Worm (Caenorhabditis elegans) whole organism, L1 larva: ENCODE data around the gene cids-1.

Experiments used
- C04F5.9 ChIP-seq: sonication (generic microtip); optimal IDR thresholded peaks from 2 replicates; lab custom pipeline; 2016; ENCODE audit warnings: missing genetic modification characterization, missing compliant biosample characterization
- C16A3.4 ChIP-seq: fragments of 150-350 bp; optimal IDR thresholded peaks from 2 replicates; lab custom pipeline; 2014; ENCODE audit warnings: missing biosample characterization, missing genetic modification characterization
- F16B12.6 ChIP-seq: fragments of 150-350 bp; optimal IDR thresholded peaks from 2 replicates; lab custom pipeline; 2014; ENCODE audit warnings: missing biosample characterization, missing genetic modification characterization
- ceh-82 ChIP-seq, 3 experiments: fragments of 150-350 bp in 1 of 3; sonication (generic microtip) in 2 of 3; optimal IDR thresholded peaks; 2 replicates each; lab custom pipeline; 2014 to 2017; ENCODE audit warnings: missing biosample characterization in 3 of 3, missing genetic modification characterization in 3 of 3
- ceh-88 ChIP-seq: fragments of 200-800 bp; sonication (Bioruptor generic); IDR thresholded peaks from 2 replicates; pipeline ENCODE4 v1.3.6; 2022; ENCODE audit warnings: missing genetic modification characterization, missing compliant biosample characterization
- dpl-1 ChIP-seq, 3 experiments: fragments of 150-350 bp in 2 of 3; sonication (generic microtip) in 1 of 3; optimal IDR thresholded peaks; 2 replicates each; lab custom pipeline; 2014 to 2017; ENCODE audit warnings: missing biosample characterization in 3 of 3, missing genetic modification characterization in 3 of 3, missing genetic modification reagents in 3 of 3
- efl-1 ChIP-seq, 4 experiments: fragments of 150-350 bp; optimal IDR thresholded peaks in 3 of 4; peaks in 1 of 4; 1 replicate in 1 of 4; 2 replicates in 3 of 4; lab custom pipeline; 2014; ENCODE audit warnings: missing biosample characterization in 2 of 4, missing genetic modification characterization in 2 of 4, missing genetic modification reagents in 2 of 4
- egl-13 ChIP-seq: sonication (generic microtip); optimal IDR thresholded peaks from 2 replicates; lab custom pipeline; 2016; ENCODE audit warnings: missing genotype, missing genetic modification reagents, missing genetic modification characterization, missing compliant biosample characterization
- elt-2 ChIP-seq: sonication (generic microtip); optimal IDR thresholded peaks from 2 replicates; lab custom pipeline; 2016; ENCODE audit warnings: missing genetic modification characterization, mild to moderate bottlenecking, inconsistent platforms, missing compliant biosample characterization, missing genetic modification reagents
- ets-5 ChIP-seq: fragments of 200-800 bp; sonication (Bioruptor generic); IDR thresholded peaks from 2 replicates; pipeline ENCODE4 v1.3.6; 2022; ENCODE audit warnings: missing genetic modification characterization, missing compliant biosample characterization
- fkh-4 ChIP-seq: sonication (generic microtip); optimal IDR thresholded peaks from 2 replicates; lab custom pipeline; 2016; ENCODE audit warnings: missing compliant biosample characterization, missing genetic modification characterization, borderline replicate concordance
- fkh-8 ChIP-seq: sonication (generic microtip); optimal IDR thresholded peaks from 2 replicates; lab custom pipeline; 2016; ENCODE audit warnings: mild to moderate bottlenecking, missing genetic modification characterization, missing compliant biosample characterization
- hlh-17 ChIP-seq: fragments of 200-800 bp; sonication (Bioruptor generic); optimal IDR thresholded peaks from 2 replicates; lab custom pipeline; 2018; ENCODE audit warnings: missing genetic modification characterization, mild to moderate bottlenecking, missing compliant biosample characterization, moderate library complexity, borderline replicate concordance
- lin-14 ChIP-seq: fragments of 200-800 bp; sonication (Bioruptor generic); optimal IDR thresholded peaks from 2 replicates; lab custom pipeline; 2018; ENCODE audit warnings: mild to moderate bottlenecking, missing genetic modification characterization, moderate library complexity, missing compliant biosample characterization
- lin-35 ChIP-seq, 2 experiments: fragments of 150-350 bp; optimal IDR thresholded peaks; 2 replicates each; lab custom pipeline; 2014; ENCODE audit warnings: missing biosample characterization in 2 of 2, missing genetic modification characterization in 2 of 2, missing genetic modification reagents in 2 of 2
- lin-39 ChIP-seq: fragments of 150-350 bp; optimal IDR thresholded peaks from 2 replicates; lab custom pipeline; 2014; ENCODE audit warnings: missing biosample characterization, missing genetic modification reagents, missing genetic modification characterization
- lsy-2 ChIP-seq, 2 experiments: fragments of 150-350 bp; optimal IDR thresholded peaks; 2 replicates each; lab custom pipeline; 2014; ENCODE audit warnings: missing biosample characterization in 2 of 2, missing genetic modification characterization in 2 of 2
- mab-9 ChIP-seq: fragments of 200-800 bp; sonication (Bioruptor generic); IDR thresholded peaks from 2 replicates; pipeline ENCODE4 v1.3.6; 2022; ENCODE audit warnings: missing genetic modification reagents, missing genetic modification characterization, missing compliant biosample characterization
- mep-1 ChIP-seq: fragments of 150-350 bp; optimal IDR thresholded peaks from 2 replicates; lab custom pipeline; 2014; ENCODE audit warnings: missing biosample characterization, missing genetic modification characterization
- nhr-11 ChIP-seq: fragments of 150-350 bp; optimal IDR thresholded peaks from 2 replicates; lab custom pipeline; 2014; ENCODE audit warnings: missing biosample characterization, missing genetic modification characterization
- nhr-20 ChIP-seq: sonication (generic microtip); optimal IDR thresholded peaks from 2 replicates; lab custom pipeline; 2016; ENCODE audit warnings: mild to moderate bottlenecking, missing genetic modification characterization, missing compliant biosample characterization
- nhr-28 ChIP-seq: fragments of 150-350 bp; optimal IDR thresholded peaks from 2 replicates; lab custom pipeline; 2014; ENCODE audit warnings: missing biosample characterization, missing genetic modification characterization
- nhr-47 ChIP-seq: sonication (generic microtip); optimal IDR thresholded peaks from 2 replicates; lab custom pipeline; 2016; ENCODE audit warnings: mild to moderate bottlenecking, missing genetic modification characterization, moderate library complexity, missing compliant biosample characterization
- nhr-71 ChIP-seq: sonication (generic microtip); optimal IDR thresholded peaks from 2 replicates; lab custom pipeline; 2016; ENCODE audit warnings: mild to moderate bottlenecking, missing genetic modification characterization, moderate library complexity, missing compliant biosample characterization
- nhr-76 ChIP-seq: sonication (generic microtip); optimal IDR thresholded peaks from 2 replicates; lab custom pipeline; 2017; ENCODE audit warnings: missing biosample characterization, missing genetic modification characterization
- nhr-77 ChIP-seq: fragments of 150-350 bp; optimal IDR thresholded peaks from 2 replicates; lab custom pipeline; 2014; ENCODE audit warnings: missing biosample characterization, missing genetic modification characterization
- nhr-84 ChIP-seq: sonication (generic microtip); optimal IDR thresholded peaks from 2 replicates; lab custom pipeline; 2017; ENCODE audit warnings: missing biosample characterization, missing genetic modification characterization
- rnt-1 ChIP-seq: sonication (generic microtip); optimal IDR thresholded peaks from 2 replicates; lab custom pipeline; 2016; ENCODE audit warnings: mild to moderate bottlenecking, missing genetic modification characterization, moderate library complexity, missing compliant biosample characterization
- snu-23 ChIP-seq: sonication (generic microtip); optimal IDR thresholded peaks from 2 replicates; lab custom pipeline; 2016; ENCODE audit warnings: missing genetic modification characterization, missing compliant biosample characterization
- sup-37 ChIP-seq: fragments of 200-800 bp; sonication (Bioruptor generic); optimal IDR thresholded peaks from 2 replicates; lab custom pipeline; 2018; ENCODE audit warnings: mild to moderate bottlenecking, missing genetic modification characterization, missing compliant biosample characterization
- swsn-7 ChIP-seq: sonication (generic microtip); optimal IDR thresholded peaks from 2 replicates; lab custom pipeline; 2016; ENCODE audit warnings: missing genetic modification characterization, missing compliant biosample characterization
- tbx-2 ChIP-seq: sonication (generic microtip); optimal IDR thresholded peaks from 2 replicates; lab custom pipeline; 2016; ENCODE audit warnings: missing genetic modification characterization, missing compliant biosample characterization
- tlp-1 ChIP-seq: fragments of 150-350 bp; optimal IDR thresholded peaks from 2 replicates; lab custom pipeline; 2014; ENCODE audit warnings: missing biosample characterization, missing genetic modification characterization
- unc-130 ChIP-seq: fragments of 150-350 bp; optimal IDR thresholded peaks from 2 replicates; lab custom pipeline; 2017; ENCODE audit warnings: missing biosample characterization, missing genetic modification characterization, inconsistent platforms
- vab-15 ChIP-seq: sonication (generic microtip); optimal IDR thresholded peaks from 2 replicates; lab custom pipeline; 2017; ENCODE audit warnings: missing genotype, mild to moderate bottlenecking, missing genetic modification characterization, missing compliant biosample characterization
- xbp-1 ChIP-seq: sonication (generic microtip); optimal IDR thresholded peaks from 2 replicates; lab custom pipeline; 2016; ENCODE audit warnings: missing genetic modification characterization, missing compliant biosample characterization
- zag-1 ChIP-seq: fragments of 150-350 bp; optimal IDR thresholded peaks from 2 replicates; lab custom pipeline; 2014; ENCODE audit warnings: missing biosample characterization, missing genetic modification characterization
- ztf-11 ChIP-seq, 2 experiments: sonication (generic microtip); optimal IDR thresholded peaks; 2 replicates each; lab custom pipeline; 2016 to 2017; ENCODE audit warnings: missing genetic modification characterization in 2 of 2, missing biosample characterization in 1 of 2, missing compliant biosample characterization in 1 of 2

cids-1 gene

ce11 chrIII:8250007-8250683 lies 5.9 kb downstream of the cids-1 start, which contains the start of gene knl-1 (continued):
- peak; percentile 17 for TF ChIP-seq vab-15 (tag; lab: Kevin White, UChicago)
- no peak for TF ChIP-seq nhr-28 (tag; lab: Kevin White, UChicago)
- peak; percentile 17 for TF ChIP-seq swsn-7 (tag; lab: Kevin White, UChicago)
- peak; percentile 19 for TF ChIP-seq fkh-8 (tag; lab: Kevin White, UChicago)
- no peak for TF ChIP-seq mab-9
- TF ChIP-seq tlp-1 (tag; lab: Kevin White, UChicago) = no peak
- TF ChIP-seq sup-37 (GFP tag; lab: Kevin White, UChicago) = no peak
- peak; percentile 42 for TF ChIP-seq F16B12.6 (tag; lab: Kevin White, UChicago)
- TF ChIP-seq efl-1 (optimal IDR thresholded peaks at IDR 0.05; lab: Kevin White, UChicago) = peak; percentile 84 to 91
- TF ChIP-seq efl-1 (GFP tag; optimal IDR thresholded peaks at IDR 0.05 in 1 of 2; lab: Kevin White, UChicago) = peak; percentile 83 to 97
- peak; percentile 69 for TF ChIP-seq mep-1 (tag; lab: Kevin White, UChicago)
- peak; percentile 28 for TF ChIP-seq nhr-77 (tag; lab: Kevin White, UChicago)
- no peak for TF ChIP-seq C04F5.9 (tag; lab: Kevin White, UChicago)
- TF ChIP-seq nhr-71 (tag; lab: Kevin White, UChicago) = no peak
- no peak for TF ChIP-seq nhr-84 (tag; lab: Kevin White, UChicago)
- TF ChIP-seq lsy-2 (tag; optimal IDR thresholded peaks at IDR 0.05; lab: Kevin White, UChicago) = peak; percentile 28 to 82
- peak; percentile 27 for TF ChIP-seq nhr-20
- peak; percentile 82 for TF ChIP-seq C16A3.4 (tag; lab: Kevin White, UChicago)
- TF ChIP-seq xbp-1 (tag; lab: Kevin White, UChicago) = peak; percentile 22
- TF ChIP-seq nhr-47 (tag; lab: Kevin White, UChicago) = no peak
- TF ChIP-seq snu-23 (GFP tag; lab: Kevin White, UChicago) = peak; percentile 50
- TF ChIP-seq hlh-17 (GFP tag; lab: Kevin White, UChicago) = no peak
- TF ChIP-seq rnt-1 = peak; percentile 65
- no peak for TF ChIP-seq egl-13 (tag; lab: Kevin White, UChicago)
- peak; percentile 80 to 89 (median 81) for TF ChIP-seq dpl-1 (GFP tag; optimal IDR thresholded peaks at IDR 0.05; lab: Kevin White, UChicago)
- no peak for TF ChIP-seq unc-130 (tag; lab: Kevin White, UChicago)
- TF ChIP-seq lin-35 (GFP tag; optimal IDR thresholded peaks at IDR 0.05; lab: Kevin White, UChicago) = peak; percentile 77 to 94

ce11 chrIII:8254938-8255337 lies 10.7 kb downstream of the cids-1 start, which contains the start of gene F09G8.5:
Gene F09G8.5, plus strand, starts transcription at chrIII:8254975.
- TF ChIP-seq fkh-4 (tag; lab: Kevin White, UChicago) (no peak), nhr-11 (no peak), ets-5 (no peak), lin-14 (GFP tag; lab: Kevin White, UChicago) (peak; percentile 54)

ce11 chrIII:8258045-8258444 lies 13.8 kb downstream of the cids-1 start, which contains the start of gene ncr-2:
Gene ncr-2, plus strand, starts transcription at chrIII:8258345.
- no peak for TF ChIP-seq nhr-47 (tag; lab: Kevin White, UChicago)
- TF ChIP-seq ceh-88 (GFP tag; lab: Robert Waterston, UW) = no peak
- no peak for TF ChIP-seq zag-1
- TF ChIP-seq efl-1 (optimal IDR thresholded peaks at IDR 0.05; lab: Kevin White, UChicago) = no peak
- no peak for TF ChIP-seq efl-1 (GFP tag; optimal IDR thresholded peaks at IDR 0.05 in 1 of 2; lab: Kevin White, UChicago)
- TF ChIP-seq nhr-76 (tag; lab: Kevin White, UChicago) = no peak
- TF ChIP-seq mab-9 = no peak
- TF ChIP-seq lin-39 = no peak
- no peak for TF ChIP-seq tbx-2 (tag; lab: Kevin White, UChicago)
- no peak for TF ChIP-seq lin-35 (GFP tag; optimal IDR thresholded peaks at IDR 0.05; lab: Kevin White, UChicago)
- no peak for TF ChIP-seq nhr-84 (tag; lab: Kevin White, UChicago)
- TF ChIP-seq egl-13 (tag; lab: Kevin White, UChicago) = no peak
- TF ChIP-seq rnt-1 = no peak
- TF ChIP-seq ztf-11 (tag; optimal IDR thresholded peaks at IDR 0.05; lab: Kevin White, UChicago) = no peak
- no peak for TF ChIP-seq ceh-82 (tag; optimal IDR thresholded peaks at IDR 0.05; lab: Kevin White, UChicago)
- no peak for TF ChIP-seq elt-2 (tag; lab: Kevin White, UChicago)
- TF ChIP-seq, all 84 proteins: peak for 0
